Worm (Caenorhabditis elegans) whole organism, mixed stage, embryonic: ENCODE results near the gene str-90.

Source experiments
- M03D4.4 ChIP-seq: sonication (generic microtip); optimal IDR thresholded peaks from 2 replicates; lab custom pipeline; 2017; ENCODE audit warnings: mild to moderate bottlenecking, missing genetic modification characterization, missing compliant biosample characterization
- bed-3 ChIP-seq: fragments of 200-800 bp; sonication (Bioruptor generic); optimal IDR thresholded peaks from 3 replicates; lab custom pipeline; 2018; ENCODE audit warnings: mild to moderate bottlenecking, missing genetic modification characterization, moderate library complexity, missing compliant biosample characterization
- blmp-1 ChIP-seq: fragments of 150-350 bp; optimal IDR thresholded peaks from 2 replicates; lab custom pipeline; 2014; ENCODE audit warnings: missing biosample characterization, missing genetic modification characterization
- ceh-39 ChIP-seq: fragments of 150-350 bp; optimal IDR thresholded peaks from 2 replicates; lab custom pipeline; 2014; ENCODE audit warnings: missing biosample characterization, missing genetic modification characterization
- ceh-43 ChIP-seq: fragments of 200-800 bp; sonication (Bioruptor generic); optimal IDR thresholded peaks from 2 replicates; lab custom pipeline; 2018; ENCODE audit warnings: mild to moderate bottlenecking, missing genetic modification characterization, moderate library complexity, missing compliant biosample characterization
- ceh-83 ChIP-seq: fragments of 200-800 bp; sonication (Bioruptor generic); optimal IDR thresholded peaks from 2 replicates; lab custom pipeline; 2018; ENCODE audit warnings: mild to moderate bottlenecking, missing genetic modification characterization, missing compliant biosample characterization
- ces-1 ChIP-seq: fragments of 150-350 bp; optimal IDR thresholded peaks from 2 replicates; lab custom pipeline; 2014; ENCODE audit warnings: missing biosample characterization, missing genetic modification reagents, missing genetic modification characterization
- drap-1 ChIP-seq: fragments of 200-800 bp; sonication (Bioruptor generic); optimal IDR thresholded peaks from 3 replicates; lab custom pipeline; 2018; ENCODE audit warnings: mild to moderate bottlenecking, missing genetic modification characterization, missing compliant biosample characterization
- elt-3 ChIP-seq: fragments of 150-350 bp; optimal IDR thresholded peaks from 2 replicates; lab custom pipeline; 2014; ENCODE audit warnings: missing biosample characterization, missing genetic modification characterization
- flh-1 ChIP-seq: fragments of 200-800 bp; sonication (Bioruptor generic); optimal IDR thresholded peaks from 2 replicates; lab custom pipeline; 2018; ENCODE audit warnings: mild to moderate bottlenecking, missing genetic modification characterization, moderate library complexity, missing compliant biosample characterization
- ham-2 ChIP-seq: fragments of 200-800 bp; sonication (Bioruptor generic); optimal IDR thresholded peaks from 2 replicates; lab custom pipeline; 2018; ENCODE audit warnings: mild to moderate bottlenecking, missing genetic modification characterization, missing compliant biosample characterization
- lin-13 ChIP-seq: fragments of 150-350 bp; optimal IDR thresholded peaks from 2 replicates; lab custom pipeline; 2014; ENCODE audit warnings: missing biosample characterization, missing genetic modification characterization
- lin-32 ChIP-seq: fragments of 200-800 bp; sonication (Bioruptor generic); optimal IDR thresholded peaks from 2 replicates; lab custom pipeline; 2018; ENCODE audit warnings: mild to moderate bottlenecking, missing genetic modification characterization, missing compliant biosample characterization
- lsy-2 ChIP-seq: fragments of 150-350 bp; optimal IDR thresholded peaks from 2 replicates; lab custom pipeline; 2014; ENCODE audit warnings: missing biosample characterization, missing genetic modification characterization
- mep-1 ChIP-seq: fragments of 150-350 bp; optimal IDR thresholded peaks from 2 replicates; lab custom pipeline; 2017; ENCODE audit warnings: missing biosample characterization, missing genetic modification reagents, missing genetic modification characterization, inconsistent platforms
- mls-2 ChIP-seq: sonication (generic microtip); optimal IDR thresholded peaks from 2 replicates; lab custom pipeline; 2016; ENCODE audit warnings: mild to moderate bottlenecking, missing genetic modification characterization, moderate library complexity, missing compliant biosample characterization
- nhr-12 ChIP-seq: fragments of 150-350 bp; optimal IDR thresholded peaks from 2 replicates; lab custom pipeline; 2014; ENCODE audit warnings: missing biosample characterization, missing genetic modification characterization
- nhr-237 ChIP-seq: fragments of 150-350 bp; optimal IDR thresholded peaks from 2 replicates; lab custom pipeline; 2014; ENCODE audit warnings: missing biosample characterization, missing genetic modification characterization
- nhr-28 ChIP-seq: fragments of 150-350 bp; optimal IDR thresholded peaks from 2 replicates; lab custom pipeline; 2014; ENCODE audit warnings: missing biosample characterization, missing genetic modification characterization
- nhr-76 ChIP-seq: sonication (generic microtip); optimal IDR thresholded peaks from 2 replicates; lab custom pipeline; 2017; ENCODE audit warnings: missing biosample characterization, missing genetic modification characterization
- snpc-4 ChIP-seq: fragments of 150-350 bp; optimal IDR thresholded peaks from 2 replicates; lab custom pipeline; 2014; ENCODE audit warnings: missing biosample characterization, missing genetic modification characterization
- sptf-1 ChIP-seq: sonication (generic microtip); optimal IDR thresholded peaks from 2 replicates; lab custom pipeline; 2017; ENCODE audit warnings: mild to moderate bottlenecking, missing genetic modification characterization, moderate library complexity, missing compliant biosample characterization
- tbx-8 ChIP-seq: fragments of 200-800 bp; sonication (Bioruptor generic); optimal IDR thresholded peaks from 2 replicates; lab custom pipeline; 2018; ENCODE audit warnings: mild to moderate bottlenecking, missing genetic modification characterization, moderate library complexity, missing compliant biosample characterization
- unc-120 ChIP-seq: sonication (generic microtip); optimal IDR thresholded peaks from 2 replicates; lab custom pipeline; 2017; ENCODE audit warnings: missing genetic modification characterization, missing compliant biosample characterization; ENCODE audit not compliant: poor library complexity, severe bottlenecking
- unc-39 ChIP-seq: fragments of 150-350 bp; optimal IDR thresholded peaks from 2 replicates; lab custom pipeline; 2014; ENCODE audit warnings: missing biosample characterization, missing genetic modification characterization
- unc-62 ChIP-seq: fragments of 150-350 bp; optimal IDR thresholded peaks from 2 replicates; lab custom pipeline; 2014; ENCODE audit warnings: missing biosample characterization, missing genetic modification reagents, missing genetic modification characterization
- zip-8 ChIP-seq: fragments of 150-350 bp; optimal IDR thresholded peaks from 2 replicates; lab custom pipeline; 2014; ENCODE audit warnings: missing biosample characterization, missing genetic modification characterization

The str-90 gene

DNA sequence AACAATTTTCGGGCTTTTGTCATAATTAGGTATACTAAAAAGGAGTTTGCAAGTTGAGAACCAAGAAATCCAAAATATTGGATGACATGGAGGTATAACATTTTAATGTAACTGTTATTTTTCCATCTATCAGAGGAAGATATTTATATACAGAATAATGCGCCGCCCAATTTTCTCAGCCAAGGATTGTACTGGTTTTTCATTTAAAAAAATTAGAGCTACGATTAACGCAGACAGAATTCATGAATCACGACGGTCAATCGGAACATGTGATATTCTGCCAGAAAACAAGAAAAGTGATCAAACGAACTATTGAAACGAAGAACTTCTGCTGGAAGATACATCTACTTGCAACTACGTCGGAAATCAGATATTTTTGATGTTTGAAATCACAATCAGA, 4.8 kb upstream of the str-90 start, which contains the start of gene str-145:
TSS of gene str-145 (minus strand) at position 101 of the 400 bp plus-strand sequence.
- TF ChIP-seq sptf-1 (tag; lab: Kevin White, UChicago) (no peak), zip-8 (tag; lab: Kevin White, UChicago) (no peak), unc-39 (tag; lab: Kevin White, UChicago) (no peak), tbx-8 (GFP tag; lab: Kevin White, UChicago) (no peak), flh-1 (GFP tag; lab: Kevin White, UChicago) (no peak)

DNA sequence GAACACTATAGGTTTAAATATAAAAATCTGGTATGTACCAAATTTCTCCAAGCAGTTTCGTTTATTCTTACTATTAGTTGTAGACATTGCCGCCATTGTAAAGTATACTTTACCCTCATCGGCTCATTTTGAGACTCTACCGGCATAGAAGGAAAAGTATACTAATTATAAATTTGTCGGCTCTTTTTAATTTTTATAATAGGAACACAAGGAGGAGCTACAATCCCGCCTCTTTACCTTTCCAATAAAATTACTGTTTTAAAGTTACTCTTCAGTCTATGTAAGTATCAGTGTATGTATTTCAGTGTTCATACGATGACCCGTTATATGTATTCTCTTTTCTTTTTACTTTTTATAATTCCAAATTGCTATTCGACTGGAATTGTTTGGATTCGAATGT, 3.8 kb upstream of the str-90 start, which contains the start of gene sdz-23:
TSS of gene sdz-23 (plus strand) at position 301 of the 400 bp plus-strand sequence.
- TF ChIP-seq unc-62 (GFP tag; lab: Kevin White, UChicago): no peak
- no peak for TF ChIP-seq ces-1
- TF ChIP-seq blmp-1 (tag; lab: Kevin White, UChicago): no peak
- no peak for TF ChIP-seq mls-2 (tag; lab: Kevin White, UChicago)
- no peak for TF ChIP-seq ham-2 (GFP tag; lab: Kevin White, UChicago)
- no peak for TF ChIP-seq ceh-83 (GFP tag; lab: Kevin White, UChicago)
- TF ChIP-seq unc-39 (tag; lab: Kevin White, UChicago): no peak
- no peak for TF ChIP-seq ceh-39
- TF ChIP-seq zip-8 (tag; lab: Kevin White, UChicago): no peak
- no peak for TF ChIP-seq elt-3
- no peak for TF ChIP-seq nhr-12 (tag; lab: Kevin White, UChicago)

DNA sequence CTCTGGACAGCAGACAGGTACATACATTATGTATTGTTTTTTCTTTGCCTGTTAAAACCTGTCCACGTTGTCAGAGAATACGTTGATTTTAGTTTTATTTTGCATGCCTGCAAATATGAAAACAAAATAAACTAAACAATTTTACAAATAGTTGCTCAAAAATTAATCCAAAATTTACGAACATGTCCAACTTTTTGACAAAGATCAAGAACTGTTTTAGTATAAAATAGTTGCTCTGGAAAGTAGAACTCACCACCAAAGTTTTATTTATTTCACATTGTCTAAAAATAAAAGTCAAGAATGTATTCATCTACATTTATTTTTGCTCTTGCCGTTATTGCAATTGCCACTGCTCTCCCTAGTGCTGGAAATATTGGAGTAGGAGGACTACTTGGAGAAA, 1.4 kb downstream of the str-90 start, which contains the start of gene srlf-16:
TSS of gene srlf-16 (plus strand) at position 301 of the 400 bp plus-strand sequence.
- no peak for TF ChIP-seq sptf-1 (tag; lab: Kevin White, UChicago)
- TF ChIP-seq, all 35 proteins: peak for 0

DNA sequence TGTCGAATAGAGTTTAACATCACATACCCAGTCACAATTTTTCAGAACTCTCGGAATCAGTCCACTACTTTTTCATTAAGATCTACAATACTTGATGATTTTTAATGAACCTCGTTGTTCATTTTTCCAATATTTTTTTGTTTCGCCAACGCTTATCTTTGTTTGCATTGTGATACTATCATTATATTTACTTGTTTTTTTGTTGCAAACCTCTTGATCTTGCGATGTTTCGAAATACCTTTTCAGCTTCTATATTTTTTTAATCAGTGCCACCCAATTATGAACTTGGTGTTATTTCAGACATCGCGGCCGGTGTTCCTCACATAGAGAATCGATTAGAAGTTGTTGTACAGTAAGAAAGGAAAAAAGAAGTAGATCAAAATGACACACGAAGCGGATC, 5.6 kb downstream of the str-90 start, which contains the start of gene myo-5:
TSS of gene myo-5 (plus strand) at position 301 of the 400 bp plus-strand sequence.
- TF ChIP-seq snpc-4 (tag; lab: Kevin White, UChicago) (no peak), nhr-28 (tag; lab: Kevin White, UChicago) (no peak), unc-120 (no peak), lsy-2 (tag; lab: Kevin White, UChicago) (no peak), flh-1 (GFP tag; lab: Kevin White, UChicago) (no peak), unc-62 (GFP tag; lab: Kevin White, UChicago) (no peak), lin-13 (tag; lab: Kevin White, UChicago) (no peak)

DNA sequence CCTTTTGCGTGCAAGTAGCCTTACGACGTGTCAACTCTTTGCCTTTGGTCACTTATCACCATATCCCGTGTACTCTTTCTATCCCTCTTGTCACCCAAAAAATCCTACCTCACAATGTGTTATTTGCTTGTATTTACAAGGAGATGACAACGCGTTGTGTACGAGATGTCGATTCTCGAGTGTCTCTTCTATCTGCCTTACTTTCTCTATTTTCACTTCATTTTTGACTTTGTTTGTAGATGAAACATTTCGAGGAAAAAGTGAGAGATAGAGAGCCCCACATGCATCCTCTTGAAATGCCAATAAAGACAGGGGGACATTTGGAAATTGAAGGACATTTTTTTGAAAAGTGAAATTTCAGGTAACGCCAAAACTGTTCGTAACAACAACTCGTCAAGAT, 7.8 kb downstream of the str-90 start:
- TF ChIP-seq nhr-237 (tag; lab: Kevin White, UChicago) (peak; percentile 4), snpc-4 (tag; lab: Kevin White, UChicago) (no peak)

DNA sequence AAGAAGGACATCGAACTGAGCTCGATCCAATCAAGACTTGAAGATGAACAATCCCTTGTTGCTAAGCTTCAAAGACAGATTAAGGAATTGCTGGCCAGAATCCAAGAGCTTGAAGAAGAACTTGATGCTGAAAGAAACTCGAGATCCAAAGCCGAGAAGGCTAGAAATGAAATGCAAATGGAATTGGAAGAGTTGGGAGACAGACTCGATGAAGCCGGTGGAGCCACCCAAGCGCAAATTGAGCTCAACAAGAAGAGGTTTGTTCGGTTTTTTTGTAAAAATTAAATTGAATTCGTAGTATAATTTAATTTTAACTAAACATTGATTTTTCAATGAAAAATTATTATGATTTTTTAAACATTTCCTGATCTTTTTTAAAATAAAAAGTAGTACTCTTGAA, 11.5 kb downstream of the str-90 start:
- TF ChIP-seq unc-120 (no peak), ces-1 (no peak), flh-1 (GFP tag; lab: Kevin White, UChicago) (no peak), nhr-12 (tag; lab: Kevin White, UChicago) (no peak), ham-2 (GFP tag; lab: Kevin White, UChicago) (no peak), drap-1 (GFP tag; lab: Kevin White, UChicago) (no peak), sptf-1 (tag; lab: Kevin White, UChicago) (no peak), ceh-43 (GFP tag; lab: Kevin White, UChicago) (no peak), nhr-76 (tag; lab: Kevin White, UChicago) (no peak), M03D4.4 (no peak), blmp-1 (tag; lab: Kevin White, UChicago) (no peak), bed-3 (no peak), unc-39 (tag; lab: Kevin White, UChicago) (no peak), nhr-28 (tag; lab: Kevin White, UChicago) (no peak), lin-32 (GFP tag; lab: Kevin White, UChicago) (no peak), ceh-83 (GFP tag; lab: Kevin White, UChicago) (no peak), lin-13 (tag; lab: Kevin White, UChicago) (no peak), zip-8 (tag; lab: Kevin White, UChicago) (no peak), tbx-8 (GFP tag; lab: Kevin White, UChicago) (no peak), mep-1 (tag; lab: Kevin White, UChicago) (no peak)
- TF ChIP-seq, all 35 proteins: peak for 0
